Worm (Caenorhabditis elegans) whole organism, L4/young adult: ENCODE results near the gene F54E4.4.
A peak's percentile ranks its signal among the peaks of the same experiment; 100 is the strongest.

Source experiments
- W03F9.2 ChIP-seq: fragments of 150-350 bp; optimal IDR thresholded peaks from 2 replicates; lab custom pipeline; 2014; ENCODE audit warnings: missing biosample characterization, missing genetic modification characterization
- dao-5 ChIP-seq: sonication (generic microtip); optimal IDR thresholded peaks from 2 replicates; lab custom pipeline; 2016; ENCODE audit warnings: missing genotype, missing genetic modification characterization, moderate library complexity, missing compliant biosample characterization
- him-1 ChIP-seq: sonication (generic microtip); optimal IDR thresholded peaks from 2 replicates; lab custom pipeline; 2016; ENCODE audit warnings: missing genotype, missing genetic modification reagents, missing genetic modification characterization, missing compliant biosample characterization

The F54E4.4 gene

ce11 chrX:14652058-14652457, 6.8 kb upstream of the F54E4.4 start:
- TF ChIP-seq W03F9.2 (tag; lab: Kevin White, UChicago): no peak
- no peak for TF ChIP-seq dao-5 (tag; lab: Kevin White, UChicago)
- no peak for TF ChIP-seq him-1 (tag; lab: Kevin White, UChicago)

- TF ChIP-seq dao-5 (tag; lab: Kevin White, UChicago) (no peak), him-1 (tag; lab: Kevin White, UChicago) (no peak), W03F9.2 (tag; lab: Kevin White, UChicago) (no peak)
These were observed 3.9 kb upstream of the F54E4.4 start for ce11 chrX:14649224-14649623.

ce11 chrX:14639941-14640340, 5.4 kb downstream of the F54E4.4 start:
- no peak for TF ChIP-seq W03F9.2 (tag; lab: Kevin White, UChicago)
- no peak for TF ChIP-seq dao-5 (tag; lab: Kevin White, UChicago)
- TF ChIP-seq him-1 (tag; lab: Kevin White, UChicago): peak; percentile 78

ce11 chrX:14637445-14637844, 7.8 kb downstream of the F54E4.4 start:
- TF ChIP-seq him-1 (tag; lab: Kevin White, UChicago) (no peak), W03F9.2 (tag; lab: Kevin White, UChicago) (no peak), dao-5 (tag; lab: Kevin White, UChicago) (no peak)

- no peak for TF ChIP-seq W03F9.2 (tag; lab: Kevin White, UChicago)
- TF ChIP-seq him-1 (tag; lab: Kevin White, UChicago): peak; percentile 83
These were observed 8.6 kb downstream of the F54E4.4 start for ce11 chrX:14636712-14637111.

- no peak for TF ChIP-seq him-1 (tag; lab: Kevin White, UChicago)
- TF ChIP-seq dao-5 (tag; lab: Kevin White, UChicago): no peak
- TF ChIP-seq W03F9.2 (tag; lab: Kevin White, UChicago): no peak
These were observed 9.1 kb downstream of the F54E4.4 start, which contains the start of gene F54E4.3 for ce11 chrX:14636157-14636556. F54E4.3 (minus strand) TSS chrX:14636421.

ce11 chrX:14633679-14634078, 11.6 kb downstream of the F54E4.4 start:
- TF ChIP-seq dao-5 (tag; lab: Kevin White, UChicago): no peak
- peak; percentile 5 for TF ChIP-seq him-1 (tag; lab: Kevin White, UChicago)

- no peak for TF ChIP-seq dao-5 (tag; lab: Kevin White, UChicago)
- TF ChIP-seq him-1 (tag; lab: Kevin White, UChicago): no peak
- TF ChIP-seq W03F9.2 (tag; lab: Kevin White, UChicago): no peak
These were observed 16.5 kb downstream of the F54E4.4 start, which contains the start of gene F54E4.2 for ce11 chrX:14628816-14629215. F54E4.2 (minus strand) TSS chrX:14628916.

ce11 chrX:14621207-14621606, 24.1 kb downstream of the F54E4.4 start:
- TF ChIP-seq W03F9.2 (tag; lab: Kevin White, UChicago) (no peak), dao-5 (tag; lab: Kevin White, UChicago) (no peak), him-1 (tag; lab: Kevin White, UChicago) (no peak)

- TF ChIP-seq W03F9.2 (tag; lab: Kevin White, UChicago): no peak
These were observed 34.2 kb downstream of the F54E4.4 start, which contains the start of gene rbc-1 for ce11 chrX:14611074-14611473. rbc-1 (plus strand) TSS chrX:14611374.

- TF ChIP-seq dao-5 (tag; lab: Kevin White, UChicago): no peak
- no peak for TF ChIP-seq W03F9.2 (tag; lab: Kevin White, UChicago)
- no peak for TF ChIP-seq him-1 (tag; lab: Kevin White, UChicago)
These were observed 35.1 kb downstream of the F54E4.4 start for ce11 chrX:14610093-14610763.

- TF ChIP-seq him-1 (tag; lab: Kevin White, UChicago): no peak
These were observed 37.5 kb downstream of the F54E4.4 start for ce11 chrX:14607770-14608169.

- TF ChIP-seq dao-5 (tag; lab: Kevin White, UChicago): no peak
- TF ChIP-seq him-1 (tag; lab: Kevin White, UChicago): peak; percentile 23
- TF ChIP-seq W03F9.2 (tag; lab: Kevin White, UChicago): no peak
These were observed 42.6 kb downstream of the F54E4.4 start, which contains the start of gene eor-2 for ce11 chrX:14602676-14603075. eor-2 (plus strand) TSS chrX:14603017.

ce11 chrX:14599245-14599644, 46.0 kb downstream of the F54E4.4 start, which contains the start of gene C44H4.6:
C44H4.6 (minus strand) TSS chrX:14599345.
- TF ChIP-seq W03F9.2 (tag; lab: Kevin White, UChicago) (no peak), dao-5 (tag; lab: Kevin White, UChicago) (no peak), him-1 (tag; lab: Kevin White, UChicago) (no peak)
